Worm (Caenorhabditis elegans): ENCODE results near the gene Y49F6B.8.

- TF ChIP-seq tbx-11 (GFP tag; IDR thresholded peaks at IDR 0.05) (no peak), tra-4 (tag; optimal IDR thresholded peaks at IDR 0.05) (no peak), hnd-1 (tag; optimal IDR thresholded peaks at IDR 0.05) (no peak)
Measured at ce11 chrII:3440641-3440926, 40.9 kb downstream of the Y49F6B.8 start, which contains the start of gene C16C8.17.

Data from whole organism, early embryonic.